Worm (Caenorhabditis elegans) whole organism, L4 larva: Measurements from ENCODE around the gene dgtr-1.
A peak's percentile ranks its signal among the peaks of the same experiment; 100 is the strongest.

Source experiments
- D1046.2 ChIP-seq: fragments of 200-800 bp; sonication (Bioruptor generic); IDR thresholded peaks from 2 replicates; pipeline ENCODE4 v1.3.6; 2022; ENCODE audit warnings: missing genetic modification characterization, missing compliant biosample characterization
- F10B5.3 ChIP-seq: sonication (generic microtip); optimal IDR thresholded peaks from 2 replicates; lab custom pipeline; 2016; ENCODE audit warnings: mild to moderate bottlenecking, missing genetic modification characterization, missing compliant biosample characterization
- R02D3.7 ChIP-seq: fragments of 150-350 bp; sonication (generic microtip); optimal IDR thresholded peaks from 3 replicates; lab custom pipeline; 2014; ENCODE audit warnings: missing biosample characterization, missing genetic modification characterization
- T20F7.1 ChIP-seq: fragments of 200-800 bp; sonication (Bioruptor generic); optimal IDR thresholded peaks from 2 replicates; lab custom pipeline; 2018; ENCODE audit warnings: mild to moderate bottlenecking, missing genetic modification characterization, missing compliant biosample characterization
- Y5F2A.4 ChIP-seq: fragments of 200-800 bp; sonication (Bioruptor generic); optimal IDR thresholded peaks from 2 replicates; lab custom pipeline; 2018; ENCODE audit warnings: mild to moderate bottlenecking, missing genetic modification characterization, missing compliant biosample characterization
- ZK546.5 ChIP-seq, 2 experiments: sonication (generic microtip); optimal IDR thresholded peaks; 2 replicates each; lab custom pipeline; 2017; ENCODE audit warnings: missing biosample characterization in 2 of 2, missing genetic modification characterization in 2 of 2
- aha-1 ChIP-seq: fragments of 150-350 bp; peaks from one replicate; lab custom pipeline; 2014; ENCODE audit warnings: missing biosample characterization, missing genetic modification characterization
- aly-2 ChIP-seq: sonication (generic microtip); optimal IDR thresholded peaks from 2 replicates; lab custom pipeline; 2018; ENCODE audit warnings: missing biosample characterization, missing genetic modification characterization
- arid-1 ChIP-seq: fragments of 200-800 bp; sonication (Bioruptor generic); conservative IDR thresholded peaks from 2 replicates; pipeline ENCODE4 v1.3.6; 2022; ENCODE audit warnings: missing genetic modification reagents, missing genetic modification characterization, missing compliant biosample characterization
- attf-4 ChIP-seq: sonication (generic microtip); optimal IDR thresholded peaks from 3 replicates; lab custom pipeline; 2017; ENCODE audit warnings: missing biosample characterization, missing genetic modification characterization
- ceh-32 ChIP-seq: sonication (generic microtip); optimal IDR thresholded peaks from 2 replicates; lab custom pipeline; 2016; ENCODE audit warnings: mild to moderate bottlenecking, missing genetic modification characterization, missing compliant biosample characterization; ENCODE audit not compliant: poor library complexity
- ceh-44 ChIP-seq: fragments of 200-800 bp; sonication (Bioruptor generic); IDR thresholded peaks from 2 replicates; pipeline ENCODE4 v1.3.6; 2022; ENCODE audit warnings: missing genetic modification reagents, missing genetic modification characterization, missing compliant biosample characterization
- ctbp-1 ChIP-seq: fragments of 200-800 bp; sonication (Bioruptor generic); IDR thresholded peaks from 2 replicates; pipeline ENCODE4 v1.3.6; 2022; ENCODE audit warnings: missing genetic modification reagents, missing genetic modification characterization, missing compliant biosample characterization
- daf-12 ChIP-seq: fragments of 150-350 bp; optimal IDR thresholded peaks from 2 replicates; lab custom pipeline; 2014; ENCODE audit warnings: missing biosample characterization, missing genetic modification reagents, missing genetic modification characterization
- dmd-8 ChIP-seq: fragments of 200-800 bp; sonication (Bioruptor generic); IDR thresholded peaks from 2 replicates; pipeline ENCODE4 v1.3.6; 2022; ENCODE audit warnings: missing genetic modification characterization, missing compliant biosample characterization
- dve-1 ChIP-seq: sonication (generic microtip); optimal IDR thresholded peaks from 2 replicates; lab custom pipeline; 2017; ENCODE audit warnings: antibody characterized with exemption, mild to moderate bottlenecking, missing genetic modification characterization, missing compliant biosample characterization; ENCODE audit not compliant: insufficient read depth
- hlh-11 ChIP-seq: fragments of 200-800 bp; sonication (Bioruptor generic); optimal IDR thresholded peaks from 2 replicates; lab custom pipeline; 2018; ENCODE audit warnings: mild to moderate bottlenecking, missing genetic modification characterization, missing compliant biosample characterization
- jun-1 ChIP-seq: fragments of 150-350 bp; optimal IDR thresholded peaks from 2 replicates; lab custom pipeline; 2014; ENCODE audit warnings: missing biosample characterization, missing genetic modification reagents, missing genetic modification characterization
- lin-13 ChIP-seq: fragments of 150-350 bp; optimal IDR thresholded peaks from 2 replicates; lab custom pipeline; 2014; ENCODE audit warnings: missing biosample characterization, missing genetic modification reagents, missing genetic modification characterization
- lin-15B ChIP-seq: fragments of 150-350 bp; sonication (generic microtip); optimal IDR thresholded peaks from 3 replicates; lab custom pipeline; 2014; ENCODE audit warnings: missing biosample characterization, missing genetic modification characterization
- lin-38 ChIP-seq: fragments of 200-800 bp; sonication (Bioruptor generic); IDR thresholded peaks from 2 replicates; pipeline ENCODE4 v1.3.6; 2022; ENCODE audit warnings: missing genetic modification reagents, missing genetic modification characterization, missing compliant biosample characterization
- lir-3 ChIP-seq: sonication (generic microtip); optimal IDR thresholded peaks from 2 replicates; lab custom pipeline; 2016; ENCODE audit warnings: mild to moderate bottlenecking, missing genetic modification characterization, missing compliant biosample characterization
- mdl-1 ChIP-seq, 2 experiments: fragments of 150-350 bp in 1 of 2; sonication (generic microtip) in 1 of 2; optimal IDR thresholded peaks; 2 replicates each; lab custom pipeline; 2014 to 2017; ENCODE audit warnings: missing biosample characterization in 2 of 2, missing genetic modification characterization in 2 of 2
- mep-1 ChIP-seq: fragments of 150-350 bp; sonication (generic microtip); optimal IDR thresholded peaks from 3 replicates; lab custom pipeline; 2014; ENCODE audit warnings: missing biosample characterization, missing genetic modification characterization
- mxl-3 ChIP-seq: fragments of 200-800 bp; sonication (Bioruptor generic); optimal IDR thresholded peaks from 2 replicates; lab custom pipeline; 2018; ENCODE audit warnings: mild to moderate bottlenecking, missing genetic modification characterization, missing compliant biosample characterization
- nhr-102 ChIP-seq: sonication (generic microtip); optimal IDR thresholded peaks from 2 replicates; lab custom pipeline; 2016; ENCODE audit warnings: mild to moderate bottlenecking, missing genetic modification characterization, moderate library complexity, missing compliant biosample characterization
- nhr-111 ChIP-seq: fragments of 200-800 bp; sonication (Bioruptor generic); optimal IDR thresholded peaks from 2 replicates; lab custom pipeline; 2018; ENCODE audit warnings: mild to moderate bottlenecking, missing genetic modification characterization, missing compliant biosample characterization
- nhr-28 ChIP-seq: fragments of 150-350 bp; optimal IDR thresholded peaks from 2 replicates; lab custom pipeline; 2014; ENCODE audit warnings: missing biosample characterization, missing genetic modification characterization
- nhr-41 ChIP-seq: fragments of 200-800 bp; sonication (Bioruptor generic); IDR thresholded peaks from 2 replicates; pipeline ENCODE4 v1.3.6; 2022; ENCODE audit warnings: missing genetic modification reagents, missing genetic modification characterization, missing compliant biosample characterization
- nhr-42 ChIP-seq: fragments of 200-800 bp; sonication (Bioruptor generic); IDR thresholded peaks from 2 replicates; pipeline ENCODE4 v1.3.6; 2022; ENCODE audit warnings: missing genetic modification characterization, missing compliant biosample characterization
- nhr-48 ChIP-seq: sonication (generic microtip); optimal IDR thresholded peaks from 2 replicates; lab custom pipeline; 2016; ENCODE audit warnings: mild to moderate bottlenecking, missing genetic modification characterization, missing compliant biosample characterization
- nhr-6 ChIP-seq: fragments of 150-350 bp; optimal IDR thresholded peaks from 2 replicates; lab custom pipeline; 2014; ENCODE audit warnings: missing biosample characterization, missing genetic modification characterization
- nhr-76 ChIP-seq: fragments of 150-350 bp; optimal IDR thresholded peaks from 2 replicates; lab custom pipeline; 2014; ENCODE audit warnings: missing biosample characterization, missing genetic modification characterization
- php-3 ChIP-seq: fragments of 200-800 bp; sonication (Bioruptor generic); IDR thresholded peaks from 2 replicates; pipeline ENCODE4 v1.3.6; 2022; ENCODE audit warnings: missing genetic modification reagents, missing genetic modification characterization, missing compliant biosample characterization
- pqm-1 ChIP-seq: sonication (generic microtip); optimal IDR thresholded peaks from 2 replicates; lab custom pipeline; 2017; ENCODE audit warnings: missing biosample characterization, missing genetic modification characterization
- saeg-2 ChIP-seq: fragments of 200-800 bp; sonication (Bioruptor generic); IDR thresholded peaks from 2 replicates; pipeline ENCODE4 v1.3.6; 2022; ENCODE audit warnings: missing genetic modification reagents, missing genetic modification characterization, missing compliant biosample characterization
- set-16 ChIP-seq: fragments of 200-800 bp; sonication (Bioruptor generic); IDR thresholded peaks from 2 replicates; pipeline ENCODE4 v1.3.6; 2022; ENCODE audit warnings: missing genetic modification reagents, missing genetic modification characterization, missing compliant biosample characterization
- skn-1 ChIP-seq: fragments of 150-350 bp; optimal IDR thresholded peaks from 2 replicates; lab custom pipeline; 2014; ENCODE audit warnings: missing biosample characterization, missing genetic modification characterization
- spr-1 ChIP-seq: sonication (generic microtip); optimal IDR thresholded peaks from 2 replicates; lab custom pipeline; 2016; ENCODE audit warnings: mild to moderate bottlenecking, missing genetic modification characterization, missing compliant biosample characterization
- tag-97 ChIP-seq: fragments of 200-800 bp; sonication (Bioruptor generic); IDR thresholded peaks from 2 replicates; pipeline ENCODE4 v1.3.6; 2022; ENCODE audit warnings: missing genetic modification characterization, missing compliant biosample characterization
- unc-130 ChIP-seq: sonication (generic microtip); optimal IDR thresholded peaks from 2 replicates; lab custom pipeline; 2016; ENCODE audit warnings: missing genetic modification reagents, missing genetic modification characterization, missing compliant biosample characterization
- unc-62 ChIP-seq, 3 experiments: fragments of 150-350 bp in 1 of 3; sonication (generic microtip); optimal IDR thresholded peaks in 2 of 3; peaks in 1 of 3; 1 replicate in 1 of 3; 2 replicates in 2 of 3; lab custom pipeline; 2014 to 2017; ENCODE audit warnings: missing biosample characterization in 3 of 3, missing genetic modification characterization in 3 of 3, missing genetic modification reagents in 3 of 3, missing genotype in 1 of 3
- zag-1 ChIP-seq: fragments of 150-350 bp; optimal IDR thresholded peaks from 2 replicates; lab custom pipeline; 2014; ENCODE audit warnings: missing biosample characterization, missing genetic modification characterization
- zfp-2 ChIP-seq: sonication (generic microtip); optimal IDR thresholded peaks from 2 replicates; lab custom pipeline; 2016; ENCODE audit warnings: mild to moderate bottlenecking, missing genetic modification characterization, missing compliant biosample characterization
- ztf-7 ChIP-seq: fragments of 150-350 bp; optimal IDR thresholded peaks from 2 replicates; lab custom pipeline; 2014; ENCODE audit warnings: missing biosample characterization, missing genetic modification characterization

dgtr-1 gene

DNA sequence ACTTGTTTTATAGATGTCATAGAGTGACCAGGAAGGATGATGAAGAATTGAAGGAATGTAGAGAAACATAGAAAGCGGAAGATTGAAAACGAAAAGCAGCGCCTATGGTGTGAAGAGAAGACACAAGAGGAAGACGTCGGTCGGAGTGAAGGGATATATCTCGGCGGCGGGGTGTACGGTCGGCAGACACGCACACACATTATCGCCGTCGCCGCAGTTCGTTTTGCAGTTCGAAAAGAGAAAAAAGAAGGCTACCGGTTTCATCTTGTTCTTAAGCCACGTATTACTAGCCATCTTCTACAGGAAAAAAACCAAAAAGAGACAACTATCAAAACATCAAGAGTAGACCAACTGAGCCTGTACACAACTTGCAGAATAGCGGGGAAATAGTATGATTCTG lies 16.4 kb downstream of the dgtr-1 start:
- TF ChIP-seq nhr-48 (tag; lab: Kevin White, UChicago) (peak; percentile 2), lin-38 (GFP tag; lab: Robert Waterston, UW) (peak; percentile 17; the same call in 1 of the 2 replicates), hlh-11 (tag; lab: Kevin White, UChicago) (peak; percentile 29), mxl-3 (GFP tag; lab: Kevin White, UChicago) (peak; percentile 63), F10B5.3 (no peak), ctbp-1 (GFP tag; lab: Robert Waterston, UW) (0 out of 2 replicates have a peak, but pooled peaks have one; percentile 7), nhr-28 (tag; lab: Kevin White, UChicago) (peak; percentile 6), dmd-8 (GFP tag; lab: Robert Waterston, UW) (no peak), lir-3 (tag; lab: Kevin White, UChicago) (no peak), nhr-111 (no peak), set-16 (GFP tag; lab: Robert Waterston, UW) (0 out of 2 replicates have a peak, but pooled peaks have one; percentile 8)

ce11 chrV:6513786-6514430 lies 17.0 kb downstream of the dgtr-1 start:
- TF ChIP-seq unc-62 (GFP tag; optimal IDR thresholded peaks at IDR 0.05 in 1 of 2; lab: Kevin White, UChicago) (peak in 1 of 2 experiments; percentile 95), unc-62 (tag; optimal IDR thresholded peaks at IDR 0.05; lab: Kevin White, UChicago) (no peak), spr-1 (tag; lab: Kevin White, UChicago) (no peak), mdl-1 (tag; optimal IDR thresholded peaks at IDR 0.05; lab: Kevin White, UChicago) (no peak)

- peak; percentile 36 for TF ChIP-seq nhr-28 (tag; lab: Kevin White, UChicago)
- no peak for TF ChIP-seq ceh-32 (tag; lab: Kevin White, UChicago)
- peak; percentile 81 for TF ChIP-seq mep-1 (tag; lab: Kevin White, UChicago)
- TF ChIP-seq zag-1 (tag; lab: Kevin White, UChicago) = no peak
- TF ChIP-seq ztf-7 (tag; lab: Kevin White, UChicago) = no peak
- no peak for TF ChIP-seq nhr-76 (tag; lab: Kevin White, UChicago)
- TF ChIP-seq aly-2 (tag; lab: Kevin White, UChicago) = no peak
- no peak for TF ChIP-seq ZK546.5 (tag; optimal IDR thresholded peaks at IDR 0.05; lab: Kevin White, UChicago)
- 0 out of 2 replicates have a peak, but pooled peaks have one; percentile 36 for TF ChIP-seq ctbp-1 (GFP tag; lab: Robert Waterston, UW)
- TF ChIP-seq nhr-41 (GFP tag; lab: Robert Waterston, UW) = no peak
- TF ChIP-seq pqm-1 (tag; lab: Kevin White, UChicago) = no peak
- TF ChIP-seq Y5F2A.4 (GFP tag; lab: Kevin White, UChicago) = no peak
- TF ChIP-seq T20F7.1 (GFP tag; lab: Kevin White, UChicago) = peak; percentile 37
- no peak for TF ChIP-seq saeg-2 (GFP tag; lab: Robert Waterston, UW)
- no peak for TF ChIP-seq zfp-2 (tag; lab: Kevin White, UChicago)
- 0 out of 2 replicates have a peak, but pooled peaks have one; percentile 8 for TF ChIP-seq php-3 (GFP tag; lab: Robert Waterston, UW)
- no peak for TF ChIP-seq attf-4 (tag; lab: Kevin White, UChicago)
- TF ChIP-seq aha-1 (tag; lab: Kevin White, UChicago) = peak; percentile 98
- TF ChIP-seq nhr-6 (tag; lab: Kevin White, UChicago) = peak; percentile 57
- TF ChIP-seq arid-1 (GFP tag; lab: Robert Waterston, UW) = no peak
- TF ChIP-seq nhr-111 = no peak
- no peak for TF ChIP-seq F10B5.3
- no peak for TF ChIP-seq D1046.2 (GFP tag; lab: Robert Waterston, UW)
- no peak for TF ChIP-seq daf-12 (tag; lab: Kevin White, UChicago)
- TF ChIP-seq jun-1 (tag; lab: Kevin White, UChicago) = no peak
- peak; percentile 49 for TF ChIP-seq lin-13 (GFP tag; lab: Kevin White, UChicago)
- no peak for TF ChIP-seq unc-62 (GFP tag; optimal IDR thresholded peaks at IDR 0.05 in 1 of 2; lab: Kevin White, UChicago)
- no peak for TF ChIP-seq unc-62 (tag; optimal IDR thresholded peaks at IDR 0.05; lab: Kevin White, UChicago)
- TF ChIP-seq R02D3.7 (tag; lab: Kevin White, UChicago) = no peak
- TF ChIP-seq unc-130 (GFP tag; lab: Kevin White, UChicago) = no peak
- TF ChIP-seq lin-15B (tag; lab: Kevin White, UChicago) = no peak
- TF ChIP-seq nhr-102 (tag; lab: Kevin White, UChicago) = peak; percentile 29
- no peak for TF ChIP-seq tag-97 (GFP tag; lab: Robert Waterston, UW)
- peak; percentile 53 for TF ChIP-seq spr-1 (tag; lab: Kevin White, UChicago)
- peak; percentile 44 for TF ChIP-seq nhr-48 (tag; lab: Kevin White, UChicago)
- TF ChIP-seq dve-1 = peak; percentile 57
- no peak for TF ChIP-seq skn-1 (tag; lab: Kevin White, UChicago)
- no peak for TF ChIP-seq nhr-42
- TF ChIP-seq ceh-44 = no peak
These were observed 18.0 kb downstream of the dgtr-1 start, which contains the start of gene dpy-11 for ce11 chrV:6514887-6515324. Gene dpy-11 (minus strand): TSS chrV:6515240.
